Fruit fly (Drosophila melanogaster) whole organism, embryonic: ENCODE data around the gene CG44355.

Experiments used
- Asciz ChIP-seq: fragments of 200-800 bp; sonication (Bioruptor generic); optimal IDR thresholded peaks from 2 replicates; lab custom pipeline; 2017; ENCODE audit warnings: missing biosample characterization, mild to moderate bottlenecking, missing genetic modification characterization, missing genetic modification reagents
- Atf6 ChIP-seq: fragments of 200-800 bp; sonication (Bioruptor generic); IDR thresholded peaks from 2 replicates; pipeline ENCODE4 v1.3.6; 2022; ENCODE audit warnings: missing biosample characterization, missing genetic modification characterization
- BtbVII ChIP-seq: fragments of 200-800 bp; sonication (Bioruptor generic); optimal IDR thresholded peaks from 3 replicates; lab custom pipeline; 2017; ENCODE audit warnings: missing biosample characterization, mild to moderate bottlenecking, missing genetic modification characterization
- CG10543 ChIP-seq: fragments of 200-800 bp; sonication (Bioruptor generic); optimal IDR thresholded peaks from 3 replicates; lab custom pipeline; 2017; ENCODE audit warnings: missing biosample characterization, mild to moderate bottlenecking, missing genetic modification characterization, moderate library complexity
- CG11398 ChIP-seq: fragments of 200-800 bp; sonication (Bioruptor generic); optimal IDR thresholded peaks from 2 replicates; lab custom pipeline; 2016; ENCODE audit warnings: missing biosample characterization, missing genetic modification characterization
- CG11504 ChIP-seq: fragments of 200-800 bp; sonication (Bioruptor generic); optimal IDR thresholded peaks from 3 replicates; lab custom pipeline; 2019; ENCODE audit warnings: missing biosample characterization, mild to moderate bottlenecking, missing genetic modification characterization, moderate library complexity
- CG12104 ChIP-seq: fragments of 200-800 bp; sonication (Bioruptor generic); optimal IDR thresholded peaks from 3 replicates; lab custom pipeline; 2016; ENCODE audit warnings: missing biosample characterization, missing genetic modification characterization
- CG1233 ChIP-seq: fragments of 200-800 bp; sonication (Bioruptor generic); optimal IDR thresholded peaks from 4 replicates; lab custom pipeline; 2018; ENCODE audit warnings: missing biosample characterization, mild to moderate bottlenecking, missing genetic modification characterization
- CG12744 ChIP-seq: fragments of 200-800 bp; sonication (Bioruptor generic); optimal IDR thresholded peaks from 2 replicates; lab custom pipeline; 2016; ENCODE audit warnings: missing biosample characterization, missing genetic modification characterization
- CG13775 ChIP-seq: fragments of 200-800 bp; sonication (Bioruptor generic); optimal IDR thresholded peaks from 3 replicates; lab custom pipeline; 2017; ENCODE audit warnings: missing biosample characterization, mild to moderate bottlenecking, missing genetic modification characterization
- CG13894 ChIP-seq: fragments of 200-800 bp; sonication (Bioruptor generic); optimal IDR thresholded peaks from 3 replicates; lab custom pipeline; 2018; ENCODE audit warnings: missing biosample characterization, mild to moderate bottlenecking, missing genetic modification characterization, moderate library complexity
- CG15269 ChIP-seq: fragments of 200-800 bp; sonication (Bioruptor generic); optimal IDR thresholded peaks from 2 replicates; lab custom pipeline; 2018; ENCODE audit warnings: missing biosample characterization, mild to moderate bottlenecking, missing genetic modification characterization, moderate library complexity
- CG15514 ChIP-seq: fragments of 200-800 bp; sonication (Bioruptor generic); optimal IDR thresholded peaks from 3 replicates; lab custom pipeline; 2017; ENCODE audit warnings: missing biosample characterization, missing genetic modification characterization, mild to moderate bottlenecking, moderate library complexity, missing genetic modification reagents
- CG17359 ChIP-seq: fragments of 200-800 bp; sonication (Bioruptor generic); optimal IDR thresholded peaks from 3 replicates; lab custom pipeline; 2018; ENCODE audit warnings: missing biosample characterization, mild to moderate bottlenecking, missing genetic modification characterization, moderate library complexity
- CG18262 ChIP-seq: fragments of 200-800 bp; optimal IDR thresholded peaks from 3 replicates; lab custom pipeline; 2019; ENCODE audit warnings: missing biosample characterization, mild to moderate bottlenecking, missing genetic modification characterization, moderate library complexity
- CG18599 ChIP-seq: fragments of 200-800 bp; sonication (Bioruptor generic); optimal IDR thresholded peaks from 3 replicates; lab custom pipeline; 2017; ENCODE audit warnings: missing biosample characterization, missing genetic modification characterization, mild to moderate bottlenecking, moderate library complexity, missing genetic modification reagents
- CG2875 ChIP-seq: fragments of 200-800 bp; sonication (Bioruptor generic); optimal IDR thresholded peaks from 2 replicates; lab custom pipeline; 2017; ENCODE audit warnings: missing biosample characterization, mild to moderate bottlenecking, missing genetic modification characterization, missing genetic modification reagents
- CG4328 ChIP-seq: fragments of 200-800 bp; sonication (Bioruptor generic); optimal IDR thresholded peaks from 3 replicates; lab custom pipeline; 2017; ENCODE audit warnings: missing biosample characterization, missing genetic modification reagents, missing genetic modification characterization
- CG4404 ChIP-seq: fragments of 200-800 bp; sonication (Bioruptor generic); IDR thresholded peaks from 2 replicates; pipeline ENCODE4 v1.3.6; 2022; ENCODE audit warnings: missing biosample characterization, missing genetic modification characterization
- CG4820 ChIP-seq: fragments of 200-800 bp; sonication (Bioruptor generic); optimal IDR thresholded peaks from 3 replicates; lab custom pipeline; 2016; ENCODE audit warnings: missing biosample characterization, missing genetic modification characterization
- CG6175 ChIP-seq: fragments of 200-800 bp; sonication (Bioruptor generic); IDR thresholded peaks from 3 replicates; pipeline ENCODE4 v1.3.6; 2022; ENCODE audit warnings: missing biosample characterization, missing genetic modification characterization
- CG6689 ChIP-seq: fragments of 200-800 bp; sonication (Bioruptor generic); IDR thresholded peaks from 2 replicates; pipeline ENCODE4 v1.3.6; 2022; ENCODE audit warnings: missing biosample characterization, missing genetic modification characterization
- CG6765 ChIP-seq: fragments of 200-800 bp; sonication (Bioruptor generic); optimal IDR thresholded peaks from 3 replicates; lab custom pipeline; 2017; ENCODE audit warnings: missing biosample characterization, mild to moderate bottlenecking, missing genetic modification characterization
- CG7839 ChIP-seq: fragments of 200-800 bp; sonication (Bioruptor generic); optimal IDR thresholded peaks from 3 replicates; lab custom pipeline; 2018; ENCODE audit warnings: missing biosample characterization, mild to moderate bottlenecking, missing genetic modification characterization, moderate library complexity
- CG7928 ChIP-seq: fragments of 200-800 bp; sonication (Bioruptor generic); optimal IDR thresholded peaks from 2 replicates; lab custom pipeline; 2017; ENCODE audit warnings: missing biosample characterization, mild to moderate bottlenecking, missing genetic modification characterization
- CG9727 ChIP-seq: fragments of 200-800 bp; sonication (Bioruptor generic); optimal IDR thresholded peaks from 3 replicates; lab custom pipeline; 2017; ENCODE audit warnings: missing biosample characterization, mild to moderate bottlenecking, missing genetic modification characterization
- CG9817 ChIP-seq: fragments of 200-800 bp; sonication (Bioruptor generic); optimal IDR thresholded peaks from 2 replicates; lab custom pipeline; 2018; ENCODE audit warnings: missing biosample characterization, mild to moderate bottlenecking, missing genetic modification characterization, moderate library complexity
- CoRest ChIP-seq: fragments of 200-800 bp; sonication (Bioruptor generic); optimal IDR thresholded peaks from 3 replicates; lab custom pipeline; 2018; ENCODE audit warnings: missing biosample characterization, mild to moderate bottlenecking, missing genetic modification characterization, moderate library complexity
- D19B ChIP-seq: fragments of 200-800 bp; sonication (Bioruptor generic); optimal IDR thresholded peaks from 2 replicates; lab custom pipeline; 2017; ENCODE audit warnings: missing biosample characterization, mild to moderate bottlenecking, missing genetic modification characterization
- Dek ChIP-seq: fragments of 200-800 bp; sonication (Bioruptor generic); optimal IDR thresholded peaks from 3 replicates; lab custom pipeline; 2019; ENCODE audit warnings: missing biosample characterization, mild to moderate bottlenecking, missing genetic modification characterization, moderate library complexity
- E2f1 ChIP-seq: fragments of 200-800 bp; sonication (Bioruptor generic); IDR thresholded peaks from 2 replicates; pipeline ENCODE4 v1.3.6; 2022; ENCODE audit warnings: missing biosample characterization, missing genetic modification characterization
- Fer1 ChIP-seq: fragments of 200-800 bp; sonication (Bioruptor generic); optimal IDR thresholded peaks from 2 replicates; lab custom pipeline; 2017; ENCODE audit warnings: missing biosample characterization, mild to moderate bottlenecking, missing genetic modification characterization
- HLH54F ChIP-seq: fragments of 200-800 bp; sonication (Bioruptor generic); optimal IDR thresholded peaks from 3 replicates; lab custom pipeline; 2016; ENCODE audit warnings: missing biosample characterization, missing genetic modification characterization
- Hand ChIP-seq: fragments of 200-800 bp; sonication (Bioruptor generic); optimal IDR thresholded peaks from 2 replicates; lab custom pipeline; 2017; ENCODE audit warnings: mild to moderate bottlenecking, missing biosample characterization, missing genetic modification reagents, missing genetic modification characterization
- Hsf ChIP-seq: fragments of 200-800 bp; sonication (Bioruptor generic); optimal IDR thresholded peaks from 3 replicates; lab custom pipeline; 2016; ENCODE audit warnings: missing biosample characterization, missing genetic modification characterization
- NC2α ChIP-seq: fragments of 200-800 bp; sonication (Bioruptor generic); optimal IDR thresholded peaks from 2 replicates; lab custom pipeline; 2016; ENCODE audit warnings: missing biosample characterization, missing genetic modification characterization
- Oli ChIP-seq: fragments of 200-800 bp; sonication (Bioruptor generic); optimal IDR thresholded peaks from 2 replicates; lab custom pipeline; 2018; ENCODE audit warnings: missing biosample characterization, mild to moderate bottlenecking, missing genetic modification characterization, moderate library complexity
- Sox100B ChIP-seq: fragments of 200-800 bp; sonication (Bioruptor generic); optimal IDR thresholded peaks from 3 replicates; lab custom pipeline; 2018; ENCODE audit warnings: missing biosample characterization, mild to moderate bottlenecking, missing genetic modification characterization
- Ssrp ChIP-seq: fragments of 200-800 bp; sonication (Bioruptor generic); optimal IDR thresholded peaks from 2 replicates; lab custom pipeline; 2018; ENCODE audit warnings: missing biosample characterization, mild to moderate bottlenecking, missing genetic modification characterization, moderate library complexity
- Taf1 ChIP-seq: fragments of 200-800 bp; sonication (Bioruptor generic); IDR thresholded peaks from 2 replicates; pipeline ENCODE4 v1.3.6; 2022; ENCODE audit warnings: missing biosample characterization, missing genetic modification characterization
- al ChIP-seq: fragments of 200-800 bp; sonication (Bioruptor generic); IDR thresholded peaks from 2 replicates; pipeline ENCODE4 v1.3.6; 2022; ENCODE audit warnings: missing biosample characterization, missing genetic modification characterization
- ash1 ChIP-seq: fragments of 200-800 bp; sonication (Bioruptor generic); optimal IDR thresholded peaks from 2 replicates; lab custom pipeline; 2018; ENCODE audit warnings: missing biosample characterization, mild to moderate bottlenecking, missing genetic modification characterization
- bsh ChIP-seq, 2 experiments: fragments of 200-800 bp; sonication (Bioruptor generic); optimal IDR thresholded peaks; 2 replicates each; lab custom pipeline; 2017 to 2018; ENCODE audit warnings: mild to moderate bottlenecking in 2 of 2, missing biosample characterization in 2 of 2, missing genetic modification characterization in 2 of 2, moderate library complexity in 1 of 2
- dysf ChIP-seq: fragments of 200-800 bp; sonication (Bioruptor generic); IDR thresholded peaks from 3 replicates; pipeline ENCODE4 v1.3.6; 2022; ENCODE audit warnings: missing biosample characterization, missing genetic modification characterization
- gem ChIP-seq: fragments of 200-800 bp; sonication (Bioruptor generic); optimal IDR thresholded peaks from 2 replicates; lab custom pipeline; 2019; ENCODE audit warnings: missing biosample characterization, mild to moderate bottlenecking, missing genetic modification characterization, moderate library complexity
- gro ChIP-seq: fragments of 200-800 bp; sonication (Bioruptor generic); optimal IDR thresholded peaks from 2 replicates; lab custom pipeline; 2016; ENCODE audit warnings: missing biosample characterization, missing genetic modification characterization
- scrt ChIP-seq: fragments of 200-800 bp; sonication (Bioruptor generic); optimal IDR thresholded peaks from 2 replicates; lab custom pipeline; 2018; ENCODE audit warnings: missing biosample characterization, mild to moderate bottlenecking, missing genetic modification characterization, moderate library complexity
- sd ChIP-seq: fragments of 200-800 bp; sonication (Bioruptor generic); optimal IDR thresholded peaks from 3 replicates; lab custom pipeline; 2018; ENCODE audit warnings: missing biosample characterization, mild to moderate bottlenecking, missing genetic modification characterization, moderate library complexity
- sens ChIP-seq: fragments of 200-800 bp; sonication (Bioruptor generic); peaks from one replicate; lab custom pipeline; 2016; ENCODE audit warnings: missing biosample characterization, missing genetic modification characterization
- unpg ChIP-seq: fragments of 200-800 bp; sonication (Bioruptor generic); optimal IDR thresholded peaks from 3 replicates; lab custom pipeline; 2018; ENCODE audit warnings: missing biosample characterization, mild to moderate bottlenecking, missing genetic modification characterization, moderate library complexity

The CG44355 gene

dm6 chr3L:12269867-12270266, 40.7 kb upstream of the CG44355 start (continued):
- TF ChIP-seq CoRest (peak; percentile 48), ash1 (GFP tag; lab: Kevin White, UChicago) (no peak), Ssrp (peak; percentile 2), CG12744 (GFP tag; lab: Kevin White, UChicago) (no peak), CG7928 (GFP tag; lab: Kevin White, UChicago) (no peak), D19B (GFP tag; lab: Kevin White, UChicago) (peak; percentile 23), CG4404 (GFP tag; lab: Robert Waterston, UW) (no peak), CG18599 (GFP tag; lab: Kevin White, UChicago) (peak; percentile 79), CG11398 (no peak), CG9727 (GFP tag; lab: Kevin White, UChicago) (peak; percentile 22), E2f1 (0 out of 2 replicates have a peak, but pooled peaks have one; percentile 14), dysf (GFP tag; lab: Robert Waterston, UW) (peak; percentile 55; the same call in 2 of the 3 replicates), CG13775 (GFP tag; lab: Kevin White, UChicago) (peak; percentile 3), Sox100B (GFP tag; lab: Kevin White, UChicago) (peak; percentile 49), Oli (tag; lab: Kevin White, UChicago) (peak; percentile 16), BtbVII (GFP tag; lab: Kevin White, UChicago) (peak; percentile 54), NC2α (GFP tag; lab: Kevin White, UChicago) (no peak), CG13894 (tag; lab: Kevin White, UChicago) (peak; percentile 33), sens (peak; percentile 65), CG4820 (GFP tag; lab: Kevin White, UChicago) (no peak), CG1233 (GFP tag; lab: Kevin White, UChicago) (peak; percentile 22), unpg (GFP tag; lab: Kevin White, UChicago) (peak; percentile 43), Atf6 (0 out of 2 replicates have a peak, but pooled peaks have one; percentile 31), CG2875 (GFP tag; lab: Kevin White, UChicago) (no peak), scrt (GFP tag; lab: Kevin White, UChicago) (peak; percentile 1), CG9817 (tag; lab: Kevin White, UChicago) (peak; percentile 26), CG6175 (GFP tag; lab: Robert Waterston, UW) (no peak), CG11504 (tag; lab: Kevin White, UChicago) (peak; percentile 65), CG4328 (GFP tag; lab: Kevin White, UChicago) (peak; percentile 22), Fer1 (GFP tag; lab: Kevin White, UChicago) (peak; percentile 76), Asciz (GFP tag; lab: Kevin White, UChicago) (peak; percentile 9), CG17359 (tag; lab: Kevin White, UChicago) (peak; percentile 48), CG7839 (peak; percentile 51), CG6765 (GFP tag; lab: Kevin White, UChicago) (peak; percentile 10), al (GFP tag; lab: Robert Waterston, UW) (peak; percentile 6; the same call in 1 of the 2 replicates), Hand (GFP tag; lab: Kevin White, UChicago) (peak; percentile 27), CG10543 (GFP tag; lab: Kevin White, UChicago) (peak; percentile 45), CG6689 (GFP tag; lab: Robert Waterston, UW) (0 out of 2 replicates have a peak, but pooled peaks have one; percentile 25), gem (tag; lab: Kevin White, UChicago) (peak; percentile 64), Dek (tag; lab: Kevin White, UChicago) (peak; percentile 26), Taf1 (GFP tag; lab: Robert Waterston, UW) (no peak), CG18262 (tag; lab: Kevin White, UChicago) (peak; percentile 28), HLH54F (GFP tag; lab: Kevin White, UChicago) (no peak), CG15269 (tag; lab: Kevin White, UChicago) (peak; percentile 68), bsh (GFP tag; optimal IDR thresholded peaks at IDR 0.05; lab: Kevin White, UChicago) (peak in 1 of 2 experiments; percentile 23), gro (no peak), CG15514 (peak; percentile 32), sd (tag; lab: Kevin White, UChicago) (peak; percentile 3), Hsf (GFP tag; lab: Kevin White, UChicago) (peak; percentile 7), CG12104 (no peak)
